Worm (Caenorhabditis elegans) whole organism, midembryonic: Measurements from ENCODE around the gene R07E4.5.

Experiments
- T22C8.4 ChIP-seq: fragments of 200-800 bp; sonication (Bioruptor generic); IDR thresholded peaks from 2 replicates; pipeline ENCODE4 v1.3.6; 2022; ENCODE audit warnings: missing genetic modification characterization, missing compliant biosample characterization
- cog-1 ChIP-seq: sonication (generic microtip); optimal IDR thresholded peaks from 2 replicates; lab custom pipeline; 2016; ENCODE audit warnings: missing genetic modification characterization, missing compliant biosample characterization
- flt-1 ChIP-seq: fragments of 200-800 bp; sonication (Bioruptor generic); IDR thresholded peaks from 2 replicates; pipeline ENCODE4 v1.3.6; 2022; ENCODE audit warnings: missing genetic modification characterization, missing compliant biosample characterization
- klf-2 ChIP-seq: fragments of 200-800 bp; sonication (Bioruptor generic); conservative IDR thresholded peaks from 2 replicates; pipeline ENCODE4 v1.3.6; 2022; ENCODE audit warnings: missing genetic modification reagents, missing genetic modification characterization, missing compliant biosample characterization
- med-1 ChIP-seq: sonication (generic microtip); optimal IDR thresholded peaks from 2 replicates; lab custom pipeline; 2017; ENCODE audit warnings: missing genetic modification characterization, mild to moderate bottlenecking, missing compliant biosample characterization, antibody characterized with exemption, missing genetic modification reagents; ENCODE audit not compliant: insufficient read depth
- ref-1 ChIP-seq: fragments of 200-800 bp; sonication (Bioruptor generic); conservative IDR thresholded peaks from 2 replicates; pipeline ENCODE4 v1.3.6; 2022; ENCODE audit warnings: missing genetic modification reagents, missing genetic modification characterization, missing compliant biosample characterization
- tab-1 ChIP-seq: fragments of 200-800 bp; sonication (Bioruptor generic); IDR thresholded peaks from 2 replicates; pipeline ENCODE4 v1.3.6; 2022; ENCODE audit warnings: missing genetic modification characterization, missing compliant biosample characterization
- ztf-23 ChIP-seq: fragments of 200-800 bp; sonication (Bioruptor generic); IDR thresholded peaks from 2 replicates; pipeline ENCODE4 v1.3.6; 2022; ENCODE audit warnings: missing genetic modification reagents, missing genetic modification characterization, missing compliant biosample characterization
- ztf-29 ChIP-seq: fragments of 200-800 bp; sonication (Bioruptor generic); IDR thresholded peaks from 2 replicates; pipeline ENCODE4 v1.3.6; 2022; ENCODE audit warnings: missing genetic modification reagents, missing genetic modification characterization, missing compliant biosample characterization

Gene R07E4.5

ce11 chrX:5962560-5962959 is 9.6 kb upstream of the R07E4.5 start:
- no peak for TF ChIP-seq flt-1 (GFP tag; lab: Robert Waterston, UW)
- no peak for TF ChIP-seq ztf-23
- TF ChIP-seq med-1 (GFP tag; lab: Kevin White, UChicago), result no peak
- TF ChIP-seq T22C8.4, result no peak
- no peak for TF ChIP-seq ztf-29 (GFP tag; lab: Robert Waterston, UW)
- TF ChIP-seq ref-1, result no peak
- no peak for TF ChIP-seq klf-2 (GFP tag; lab: Robert Waterston, UW)
- no peak for TF ChIP-seq tab-1 (GFP tag; lab: Robert Waterston, UW)
- TF ChIP-seq cog-1 (tag; lab: Kevin White, UChicago), result no peak

- TF ChIP-seq flt-1 (GFP tag; lab: Robert Waterston, UW) (no peak), cog-1 (tag; lab: Kevin White, UChicago) (no peak), med-1 (GFP tag; lab: Kevin White, UChicago) (no peak), klf-2 (GFP tag; lab: Robert Waterston, UW) (no peak), ref-1 (no peak), T22C8.4 (no peak), ztf-23 (no peak), tab-1 (GFP tag; lab: Robert Waterston, UW) (no peak), ztf-29 (GFP tag; lab: Robert Waterston, UW) (no peak)
Measured at ce11 chrX:5960872-5961271, 7.9 kb upstream of the R07E4.5 start.

ce11 chrX:5958815-5959214 is 5.8 kb upstream of the R07E4.5 start, which contains the start of gene R07E4.1:
Gene R07E4.1 (plus strand): TSS chrX:5959115.
- TF ChIP-seq ztf-23 (no peak), klf-2 (GFP tag; lab: Robert Waterston, UW) (no peak), flt-1 (GFP tag; lab: Robert Waterston, UW) (no peak), cog-1 (tag; lab: Kevin White, UChicago) (no peak), ref-1 (no peak), tab-1 (GFP tag; lab: Robert Waterston, UW) (no peak), ztf-29 (GFP tag; lab: Robert Waterston, UW) (no peak), T22C8.4 (no peak), med-1 (GFP tag; lab: Kevin White, UChicago) (no peak)

- no peak for TF ChIP-seq ztf-23
- TF ChIP-seq ref-1, result no peak
- no peak for TF ChIP-seq cog-1 (tag; lab: Kevin White, UChicago)
- TF ChIP-seq flt-1 (GFP tag; lab: Robert Waterston, UW), result no peak
- TF ChIP-seq T22C8.4, result no peak
- TF ChIP-seq tab-1 (GFP tag; lab: Robert Waterston, UW), result no peak
- no peak for TF ChIP-seq klf-2 (GFP tag; lab: Robert Waterston, UW)
- no peak for TF ChIP-seq med-1 (GFP tag; lab: Kevin White, UChicago)
- TF ChIP-seq ztf-29 (GFP tag; lab: Robert Waterston, UW), result no peak
Measured at ce11 chrX:5956130-5956529, 3.2 kb upstream of the R07E4.5 start.

- TF ChIP-seq ztf-23, result no peak
- no peak for TF ChIP-seq tab-1 (GFP tag; lab: Robert Waterston, UW)
- TF ChIP-seq ztf-29 (GFP tag; lab: Robert Waterston, UW), result no peak
- TF ChIP-seq klf-2 (GFP tag; lab: Robert Waterston, UW), result no peak
- TF ChIP-seq T22C8.4, result no peak
Measured at ce11 chrX:5948769-5949168, 4.2 kb downstream of the R07E4.5 start, which contains the start of gene mig-23. Gene mig-23 (minus strand): TSS chrX:5948869.

- no peak for TF ChIP-seq ztf-23
- TF ChIP-seq klf-2 (GFP tag; lab: Robert Waterston, UW), result no peak
- no peak for TF ChIP-seq flt-1 (GFP tag; lab: Robert Waterston, UW)
Measured at ce11 chrX:5944488-5944887, 8.5 kb downstream of the R07E4.5 start, which contains the start of gene acs-17. Gene acs-17 (minus strand): TSS chrX:5944510.

- TF ChIP-seq T22C8.4 (no peak), klf-2 (GFP tag; lab: Robert Waterston, UW) (no peak), cog-1 (tag; lab: Kevin White, UChicago) (no peak), flt-1 (GFP tag; lab: Robert Waterston, UW) (no peak), ztf-23 (no peak), ref-1 (no peak), ztf-29 (GFP tag; lab: Robert Waterston, UW) (no peak), tab-1 (GFP tag; lab: Robert Waterston, UW) (no peak), med-1 (GFP tag; lab: Kevin White, UChicago) (no peak)
Measured at ce11 chrX:5943908-5944307, 9.1 kb downstream of the R07E4.5 start.

- TF ChIP-seq T22C8.4, result no peak
- no peak for TF ChIP-seq ztf-23
- TF ChIP-seq med-1 (GFP tag; lab: Kevin White, UChicago), result no peak
- no peak for TF ChIP-seq cog-1 (tag; lab: Kevin White, UChicago)
- no peak for TF ChIP-seq flt-1 (GFP tag; lab: Robert Waterston, UW)
- TF ChIP-seq tab-1 (GFP tag; lab: Robert Waterston, UW), result no peak
- no peak for TF ChIP-seq ref-1
- TF ChIP-seq klf-2 (GFP tag; lab: Robert Waterston, UW), result no peak
- no peak for TF ChIP-seq ztf-29 (GFP tag; lab: Robert Waterston, UW)
Measured at ce11 chrX:5942171-5942570, 10.8 kb downstream of the R07E4.5 start.

- TF ChIP-seq ztf-23 (no peak), flt-1 (GFP tag; lab: Robert Waterston, UW) (no peak), ref-1 (no peak), cog-1 (tag; lab: Kevin White, UChicago) (no peak)
Measured at ce11 chrX:5941325-5941724, 11.6 kb downstream of the R07E4.5 start.

- TF ChIP-seq ztf-29 (GFP tag; lab: Robert Waterston, UW) (no peak), ztf-23 (no peak), cog-1 (tag; lab: Kevin White, UChicago) (no peak), med-1 (GFP tag; lab: Kevin White, UChicago) (no peak), T22C8.4 (no peak), flt-1 (GFP tag; lab: Robert Waterston, UW) (no peak), klf-2 (GFP tag; lab: Robert Waterston, UW) (no peak), tab-1 (GFP tag; lab: Robert Waterston, UW) (no peak), ref-1 (no peak)
Measured at ce11 chrX:5935473-5935872, 17.5 kb downstream of the R07E4.5 start, which contains the start of gene C46F4.3. Gene C46F4.3 (plus strand): TSS chrX:5935773.
